Worm (Caenorhabditis elegans): Measurements from ENCODE around the gene snx-17.

snx-17 gene

DNA sequence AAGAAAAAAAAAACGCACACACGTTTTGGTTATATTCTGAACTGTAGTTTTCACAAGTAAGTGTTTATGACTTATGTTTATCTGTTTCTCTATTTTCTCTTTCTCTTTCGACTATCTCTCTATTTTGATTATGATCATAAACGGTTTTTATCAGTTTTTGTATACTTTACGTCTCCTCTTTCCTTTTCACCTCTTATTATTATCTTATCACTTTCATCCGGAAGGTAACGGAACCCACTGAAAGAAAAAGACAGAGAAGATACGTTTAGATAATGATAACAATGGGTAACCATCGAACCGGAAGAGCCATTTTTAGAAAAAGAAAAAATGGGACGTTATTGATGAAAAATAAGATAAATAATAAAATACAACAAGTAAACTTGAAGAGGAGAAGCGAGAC is 43.6 kb upstream of the snx-17 start:
- TF ChIP-seq hmg-11 (tag; optimal IDR thresholded peaks at IDR 0.05) (no peak), nhr-25 (tag; optimal IDR thresholded peaks at IDR 0.05) (no peak), nhr-67 (tag; optimal IDR thresholded peaks at IDR 0.05) (no peak), elt-2 (tag; optimal IDR thresholded peaks at IDR 0.05) (peak; percentile 99), pha-4 (tag; optimal IDR thresholded peaks at IDR 0.05) (peak; percentile 74), nhr-28 (tag; optimal IDR thresholded peaks at IDR 0.05) (no peak), aly-2 (tag; optimal IDR thresholded peaks at IDR 0.05) (no peak), nhr-237 (tag; optimal IDR thresholded peaks at IDR 0.05) (no peak), jun-1 (tag; optimal IDR thresholded peaks at IDR 0.05) (peak; percentile 90), nhr-23 (tag; optimal IDR thresholded peaks at IDR 0.05) (peak; percentile 40), ceh-28 (tag; optimal IDR thresholded peaks at IDR 0.05) (peak; percentile 45), fos-1 (tag; optimal IDR thresholded peaks at IDR 0.05) (peak; percentile 58), pqm-1 (tag; optimal IDR thresholded peaks at IDR 0.05) (peak; percentile 98), elt-3 (tag; optimal IDR thresholded peaks at IDR 0.05) (peak in 2 of 3 experiments; percentile 66 to 91)

DNA sequence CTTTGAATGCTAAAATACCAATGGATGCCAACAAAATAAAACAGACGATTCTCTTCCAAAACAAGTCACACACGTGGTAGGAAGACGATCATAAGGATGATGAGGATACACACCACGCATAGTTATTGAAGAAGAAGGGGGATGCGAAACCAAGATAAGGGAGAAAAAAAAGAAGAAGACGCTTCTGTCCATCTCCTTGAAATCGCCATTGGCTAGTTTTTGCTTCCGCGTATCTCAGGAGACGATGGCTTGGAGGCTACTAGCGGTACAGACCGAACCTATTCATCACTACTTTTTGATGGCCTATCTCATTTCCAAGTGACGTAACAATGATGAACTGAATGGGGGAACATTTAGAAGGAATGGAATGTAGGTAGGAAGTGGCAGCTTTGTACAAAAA is 42.2 kb upstream of the snx-17 start:
- TF ChIP-seq ztf-11 (tag; optimal IDR thresholded peaks at IDR 0.05), result no peak
- no peak for TF ChIP-seq pqm-1 (tag; optimal IDR thresholded peaks at IDR 0.05)
- TF ChIP-seq nhr-77 (tag; optimal IDR thresholded peaks at IDR 0.05), result no peak
- no peak for TF ChIP-seq ama-1 (optimal IDR thresholded peaks at IDR 0.05)
- TF ChIP-seq sea-2 (GFP tag; optimal IDR thresholded peaks at IDR 0.05), result no peak
- peak; percentile 53 for TF ChIP-seq nhr-23 (tag; optimal IDR thresholded peaks at IDR 0.05)
- TF ChIP-seq elt-1 (tag; optimal IDR thresholded peaks at IDR 0.05), result peak; percentile 71
- TF ChIP-seq lin-15B (tag; optimal IDR thresholded peaks at IDR 0.05), result no peak
- TF ChIP-seq nfya-1 (tag; optimal IDR thresholded peaks at IDR 0.05; ENCODE audit: insufficient read depth), result peak; percentile 7
- no peak for TF ChIP-seq R02D3.7 (tag; optimal IDR thresholded peaks at IDR 0.05)
- TF ChIP-seq fkh-2 (tag; optimal IDR thresholded peaks at IDR 0.05), result no peak
- no peak for TF ChIP-seq jun-1 (tag; optimal IDR thresholded peaks at IDR 0.05)
- no peak for TF ChIP-seq ceh-9 (tag; optimal IDR thresholded peaks at IDR 0.05)
- peak; percentile 48 for TF ChIP-seq nhr-43 (tag; optimal IDR thresholded peaks at IDR 0.05; ENCODE audit: poor library complexity, severe bottlenecking)
- peak; percentile 28 for TF ChIP-seq nhr-25 (tag; optimal IDR thresholded peaks at IDR 0.05)
- TF ChIP-seq lsy-12 (tag; optimal IDR thresholded peaks at IDR 0.05), result peak; percentile 48

DNA sequence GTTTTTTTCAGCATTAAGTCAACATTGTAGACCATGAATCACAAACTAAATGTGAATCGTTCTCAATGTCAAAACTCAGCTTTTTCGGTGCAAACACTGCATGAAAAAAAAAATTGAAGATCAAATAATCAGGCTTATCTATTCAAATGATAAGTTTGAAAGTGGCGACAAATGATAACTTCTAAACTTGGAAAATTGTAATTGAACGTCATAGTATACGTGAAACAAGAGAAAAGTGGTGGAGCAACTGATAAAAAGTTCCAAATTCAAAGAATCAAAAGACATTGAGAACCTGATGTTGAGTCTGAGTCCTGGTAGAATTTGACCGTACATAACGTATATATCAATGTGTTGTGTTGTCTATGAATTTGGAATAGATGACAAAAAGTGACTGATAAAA is 41.1 kb upstream of the snx-17 start:
- TF ChIP-seq pqm-1 (tag; optimal IDR thresholded peaks at IDR 0.05) (peak; percentile 51), nhr-77 (tag; optimal IDR thresholded peaks at IDR 0.05) (no peak), unc-62 (GFP tag; optimal IDR thresholded peaks at IDR 0.05) (no peak), elt-1 (tag; optimal IDR thresholded peaks at IDR 0.05) (no peak), elt-2 (tag; optimal IDR thresholded peaks at IDR 0.05) (peak; percentile 90)

DNA sequence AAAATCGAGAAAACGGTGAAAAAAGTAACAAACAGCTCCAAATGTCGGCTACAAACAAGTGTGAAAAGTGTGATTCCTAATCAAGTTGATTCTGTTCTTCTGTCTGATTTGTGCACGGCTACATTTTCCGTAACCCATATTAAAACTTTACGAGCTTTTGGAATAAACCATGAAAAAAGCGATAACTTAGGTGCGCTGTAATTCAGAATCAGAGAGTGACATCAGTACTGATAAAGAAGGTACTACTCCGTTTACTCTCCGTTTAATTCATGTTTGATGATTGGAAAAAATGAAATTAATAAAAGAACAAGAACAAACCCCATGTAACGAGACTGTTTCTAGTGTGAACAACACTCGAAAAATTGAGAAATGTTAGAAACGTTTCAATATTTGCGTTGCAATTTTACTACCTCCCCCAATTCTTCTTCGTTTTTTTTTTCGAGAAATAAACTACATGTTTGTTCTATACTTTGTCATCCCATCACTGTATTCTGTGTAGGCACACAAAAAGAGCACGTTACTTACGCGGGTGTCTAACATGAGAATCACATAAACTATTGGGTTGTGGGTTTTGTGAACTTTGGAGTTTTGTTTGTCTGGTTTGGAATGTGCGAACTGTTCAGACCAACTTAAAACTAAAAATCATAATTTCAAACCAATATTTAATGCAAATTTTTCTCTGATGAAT is 40.4 kb upstream of the snx-17 start:
- TF ChIP-seq ama-1 (optimal IDR thresholded peaks at IDR 0.05) (no peak), mdl-1 (tag; optimal IDR thresholded peaks at IDR 0.05) (no peak), skn-1 (tag; optimal IDR thresholded peaks at IDR 0.05) (no peak), ztf-4 (tag; optimal IDR thresholded peaks at IDR 0.05) (no peak), ceh-9 (tag; optimal IDR thresholded peaks at IDR 0.05) (no peak), R02D3.7 (tag; optimal IDR thresholded peaks at IDR 0.05) (no peak), lsy-12 (tag; optimal IDR thresholded peaks at IDR 0.05) (no peak), elt-1 (tag; optimal IDR thresholded peaks at IDR 0.05) (no peak), ZK546.5 (tag; optimal IDR thresholded peaks at IDR 0.05) (no peak), nhr-237 (tag; optimal IDR thresholded peaks at IDR 0.05) (no peak), elt-2 (tag; optimal IDR thresholded peaks at IDR 0.05) (peak; percentile 75), pqm-1 (tag; optimal IDR thresholded peaks at IDR 0.05) (peak; percentile 29), nfya-1 (tag; optimal IDR thresholded peaks at IDR 0.05; ENCODE audit: insufficient read depth) (no peak), pha-4 (tag; optimal IDR thresholded peaks at IDR 0.05) (peak; percentile 58)

DNA sequence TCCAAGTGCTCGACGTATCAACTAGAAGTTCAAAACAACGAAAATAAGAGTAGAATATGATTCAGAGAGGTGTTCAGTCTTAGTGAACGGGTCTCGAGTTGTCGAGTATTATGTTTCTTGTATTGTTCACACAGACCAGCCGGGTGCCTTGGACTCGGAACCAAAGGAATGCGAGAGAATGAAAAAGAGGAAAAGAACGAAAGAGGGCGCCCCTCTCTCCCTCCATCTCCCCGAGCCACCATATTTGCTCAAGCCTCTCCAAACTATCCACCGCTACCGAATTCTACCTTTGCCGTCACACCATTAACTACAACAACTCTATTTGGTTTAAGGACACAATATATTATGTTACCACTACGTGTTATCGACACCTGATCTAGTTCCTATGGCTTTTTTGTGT is 39.7 kb upstream of the snx-17 start:
- no peak for TF ChIP-seq lin-15B (tag; optimal IDR thresholded peaks at IDR 0.05)
- TF ChIP-seq pha-4 (tag; optimal IDR thresholded peaks at IDR 0.05), result peak; percentile 65

DNA sequence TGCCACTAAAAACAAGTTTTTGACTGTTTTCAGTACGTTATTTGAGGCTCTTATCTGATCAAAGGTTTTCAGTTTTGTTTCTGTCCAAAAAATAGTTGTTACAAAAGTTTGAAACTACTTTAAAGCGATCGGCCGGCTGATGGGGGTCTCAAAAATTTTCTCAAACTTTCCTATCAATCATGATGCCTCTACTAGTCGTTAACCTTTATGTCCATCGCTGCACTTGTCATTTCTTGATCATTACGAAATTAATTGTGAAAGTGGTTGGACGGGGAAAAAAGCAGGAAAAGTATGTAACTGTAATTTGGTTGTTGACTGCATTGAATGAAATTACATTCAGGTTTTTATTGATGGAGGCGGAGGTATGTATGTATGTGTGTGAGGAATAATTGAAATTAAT is 37.8 kb upstream of the snx-17 start:
- TF ChIP-seq sea-2 (GFP tag; optimal IDR thresholded peaks at IDR 0.05), result no peak
- TF ChIP-seq nhr-23 (tag; optimal IDR thresholded peaks at IDR 0.05), result no peak
- no peak for TF ChIP-seq nhr-11 (tag; optimal IDR thresholded peaks at IDR 0.05)
- TF ChIP-seq eor-1 (tag; optimal IDR thresholded peaks at IDR 0.05), result no peak
- TF ChIP-seq nhr-25 (tag; optimal IDR thresholded peaks at IDR 0.05), result peak; percentile 8
- no peak for TF ChIP-seq ceh-82 (tag; optimal IDR thresholded peaks at IDR 0.05)
- no peak for TF ChIP-seq mml-1 (tag; optimal IDR thresholded peaks at IDR 0.05)
- peak; percentile 5 for TF ChIP-seq elt-2 (tag; optimal IDR thresholded peaks at IDR 0.05)
- TF ChIP-seq ztf-4 (tag; optimal IDR thresholded peaks at IDR 0.05), result no peak
- no peak for TF ChIP-seq fkh-2 (tag; optimal IDR thresholded peaks at IDR 0.05)

All from whole organism, L3 larva.